Fruit fly (Drosophila melanogaster) whole organism, embryonic: ENCODE data around the gene CG43218.

Source experiments
- Adf1 ChIP-seq: fragments of 200-800 bp; sonication (Bioruptor generic); IDR thresholded peaks from 2 replicates; pipeline ENCODE4 v1.3.6; 2022; ENCODE audit warnings: missing biosample characterization, missing genetic modification characterization
- Awh ChIP-seq: fragments of 200-800 bp; sonication (Bioruptor generic); IDR thresholded peaks from 2 replicates; pipeline ENCODE4, ENCODE4 v1.3.6; 2022; ENCODE audit warnings: missing biosample characterization, missing genetic modification characterization
- CG10321 ChIP-seq: fragments of 200-800 bp; sonication (Bioruptor generic); IDR thresholded peaks from 2 replicates; pipeline ENCODE4 v1.3.6; 2022; ENCODE audit warnings: missing biosample characterization, missing genetic modification characterization
- CG10462 ChIP-seq: fragments of 200-800 bp; sonication (Bioruptor generic); optimal IDR thresholded peaks from 2 replicates; lab custom pipeline; 2016; ENCODE audit warnings: missing biosample characterization, missing genetic modification characterization
- CG10543 ChIP-seq: fragments of 200-800 bp; sonication (Bioruptor generic); optimal IDR thresholded peaks from 3 replicates; lab custom pipeline; 2017; ENCODE audit warnings: missing biosample characterization, mild to moderate bottlenecking, missing genetic modification characterization, moderate library complexity
- CG10959 ChIP-seq: fragments of 200-800 bp; sonication (Bioruptor generic); IDR thresholded peaks from 2 replicates; pipeline ENCODE4 v1.3.6; 2022; ENCODE audit warnings: missing biosample characterization, missing genetic modification characterization
- CG15514 ChIP-seq: fragments of 200-800 bp; sonication (Bioruptor generic); optimal IDR thresholded peaks from 3 replicates; lab custom pipeline; 2017; ENCODE audit warnings: missing biosample characterization, missing genetic modification characterization, mild to moderate bottlenecking, moderate library complexity, missing genetic modification reagents
- CG16813 ChIP-seq: fragments of 200-800 bp; sonication (Bioruptor generic); IDR thresholded peaks from 3 replicates; pipeline ENCODE4 v1.3.6; 2022; ENCODE audit warnings: missing biosample characterization, missing genetic modification characterization; ENCODE audit not compliant: partially characterized antibody
- CG16815 ChIP-seq: fragments of 200-800 bp; sonication (Bioruptor generic); optimal IDR thresholded peaks from 3 replicates; lab custom pipeline; 2017; ENCODE audit warnings: missing biosample characterization, mild to moderate bottlenecking, missing genetic modification characterization
- CG16863 ChIP-seq: fragments of 200-800 bp; sonication (Bioruptor generic); optimal IDR thresholded peaks from 3 replicates; lab custom pipeline; 2016; ENCODE audit warnings: missing biosample characterization, missing genetic modification characterization
- CG17359 ChIP-seq: fragments of 200-800 bp; sonication (Bioruptor generic); optimal IDR thresholded peaks from 3 replicates; lab custom pipeline; 2018; ENCODE audit warnings: missing biosample characterization, mild to moderate bottlenecking, missing genetic modification characterization, moderate library complexity
- CG17568 ChIP-seq: fragments of 200-800 bp; sonication (Bioruptor generic); optimal IDR thresholded peaks from 2 replicates; lab custom pipeline; 2018; ENCODE audit warnings: missing biosample characterization, mild to moderate bottlenecking, missing genetic modification characterization, moderate library complexity
- CG2199 ChIP-seq: fragments of 200-800 bp; sonication (Bioruptor generic); IDR thresholded peaks from 3 replicates; pipeline ENCODE4 v1.3.6; 2022; ENCODE audit warnings: missing biosample characterization, missing genetic modification characterization
- CG3838 ChIP-seq: fragments of 200-800 bp; sonication (Bioruptor generic); optimal IDR thresholded peaks from 3 replicates; lab custom pipeline; 2016; ENCODE audit warnings: missing biosample characterization, missing genetic modification characterization
- CG4707 ChIP-seq: fragments of 200-800 bp; sonication (Bioruptor generic); optimal IDR thresholded peaks from 2 replicates; lab custom pipeline; 2018; ENCODE audit warnings: missing biosample characterization, mild to moderate bottlenecking, missing genetic modification characterization, moderate library complexity
- CG4854 ChIP-seq: fragments of 200-800 bp; sonication (Bioruptor generic); optimal IDR thresholded peaks from 2 replicates; lab custom pipeline; 2016; ENCODE audit warnings: missing biosample characterization, missing genetic modification characterization, inconsistent platforms
- CG6654 ChIP-seq: fragments of 200-800 bp; sonication (Bioruptor generic); optimal IDR thresholded peaks from 2 replicates; lab custom pipeline; 2017; ENCODE audit warnings: missing biosample characterization, mild to moderate bottlenecking, missing genetic modification characterization
- CG7372 ChIP-seq: fragments of 200-800 bp; sonication (Bioruptor generic); IDR thresholded peaks from 2 replicates; pipeline ENCODE4 v1.3.6; 2022; ENCODE audit warnings: missing biosample characterization, missing genetic modification characterization
- Dip3 ChIP-seq: fragments of 200-800 bp; sonication (Bioruptor generic); optimal IDR thresholded peaks from 3 replicates; lab custom pipeline; 2016; ENCODE audit warnings: missing biosample characterization, missing genetic modification characterization
- HLH4C ChIP-seq: fragments of 200-800 bp; sonication (Bioruptor generic); IDR thresholded peaks from 3 replicates; pipeline ENCODE4 v1.3.6; 2022; ENCODE audit warnings: missing biosample characterization, missing genetic modification characterization; ENCODE audit not compliant: partially characterized antibody
- Hmr ChIP-seq: fragments of 200-800 bp; sonication (Bioruptor generic); optimal IDR thresholded peaks from 3 replicates; lab custom pipeline; 2017; ENCODE audit warnings: mild to moderate bottlenecking, missing biosample characterization, missing genetic modification reagents, missing genetic modification characterization
- Hr39 ChIP-seq: fragments of >200 bp; optimal IDR thresholded peaks from 2 replicates; lab custom pipeline; 2017
- Meics ChIP-seq: fragments of 200-800 bp; sonication (Bioruptor generic); optimal IDR thresholded peaks from 2 replicates; lab custom pipeline; 2017; ENCODE audit warnings: missing biosample characterization, mild to moderate bottlenecking, missing genetic modification characterization
- NK7.1 ChIP-seq: fragments of 200-800 bp; sonication (Bioruptor generic); optimal IDR thresholded peaks from 3 replicates; lab custom pipeline; 2016; ENCODE audit warnings: missing biosample characterization, missing genetic modification characterization
- PHDP ChIP-seq: fragments of 200-800 bp; sonication (Bioruptor generic); optimal IDR thresholded peaks from 3 replicates; lab custom pipeline; 2018; ENCODE audit warnings: missing biosample characterization, mild to moderate bottlenecking, missing genetic modification characterization, moderate library complexity
- Pdp1 ChIP-seq, 2 experiments: fragments of 200-800 bp; sonication (Bioruptor generic); optimal IDR thresholded peaks; 3 replicates each; lab custom pipeline; 2016; ENCODE audit warnings: missing biosample characterization in 2 of 2, missing genetic modification characterization in 2 of 2, mild to moderate bottlenecking in 1 of 2, moderate library complexity in 1 of 2
- Six4 ChIP-seq: fragments of 200-800 bp; sonication (Bioruptor generic); optimal IDR thresholded peaks from 2 replicates; lab custom pipeline; 2016; ENCODE audit warnings: missing biosample characterization, missing genetic modification characterization
- ap ChIP-seq: fragments of 200-800 bp; sonication (Bioruptor generic); IDR thresholded peaks from 2 replicates; pipeline ENCODE4 v1.3.6; 2022; ENCODE audit warnings: missing biosample characterization, missing genetic modification characterization
- cad ChIP-seq: fragments of >200 bp; optimal IDR thresholded peaks from 2 replicates; lab custom pipeline; 2017; ENCODE audit warnings: missing biosample characterization, missing genetic modification characterization
- ci ChIP-seq: fragments of 200-800 bp; sonication (Bioruptor generic); IDR thresholded peaks from 3 replicates; pipeline ENCODE4 v1.3.6; 2022; ENCODE audit warnings: missing biosample characterization, missing genetic modification characterization
- dpn ChIP-seq, 2 experiments: fragments of 200-800 bp; sonication (Bioruptor generic); optimal IDR thresholded peaks; 3 replicates each; lab custom pipeline; 2016; ENCODE audit warnings: missing biosample characterization in 2 of 2, missing genetic modification characterization in 2 of 2
- fd64A ChIP-seq: fragments of 200-800 bp; sonication (Bioruptor generic); optimal IDR thresholded peaks from 3 replicates; lab custom pipeline; 2018; ENCODE audit warnings: missing biosample characterization, mild to moderate bottlenecking, missing genetic modification characterization
- gce ChIP-seq: fragments of 200-800 bp; sonication (Bioruptor generic); IDR thresholded peaks from 3 replicates; pipeline ENCODE4 v1.3.6; 2022; ENCODE audit warnings: missing biosample characterization, missing genetic modification characterization
- insv ChIP-seq, 2 experiments: fragments of 200-800 bp; sonication (Bioruptor generic); optimal IDR thresholded peaks; 3 replicates each; lab custom pipeline; 2016 to 2018; ENCODE audit warnings: missing biosample characterization in 2 of 2, missing genetic modification characterization in 2 of 2
- jing ChIP-seq: fragments of 200-800 bp; sonication (Bioruptor generic); optimal IDR thresholded peaks from 2 replicates; lab custom pipeline; 2018; ENCODE audit warnings: missing biosample characterization, mild to moderate bottlenecking, missing genetic modification characterization
- kay ChIP-seq: fragments of 200-800 bp; sonication (Bioruptor generic); optimal IDR thresholded peaks from 2 replicates; lab custom pipeline; 2016; ENCODE audit warnings: missing biosample characterization, missing genetic modification characterization
- knrl ChIP-seq: fragments of 200-800 bp; sonication (Bioruptor generic); IDR thresholded peaks from 3 replicates; pipeline ENCODE4 v1.3.6; 2022; ENCODE audit warnings: missing biosample characterization, missing genetic modification characterization; ENCODE audit not compliant: partially characterized antibody
- lola ChIP-seq, 3 experiments: fragments of >200 bp in 2 of 3; fragments of 200-800 bp in 1 of 3; sonication (Bioruptor generic) in 1 of 3; optimal IDR thresholded peaks; 2 replicates each; lab custom pipeline; 2017 to 2019; ENCODE audit warnings: missing biosample characterization in 3 of 3, missing genetic modification characterization in 3 of 3, mild to moderate bottlenecking in 1 of 3, moderate library complexity in 1 of 3
- maf-S ChIP-seq: fragments of 200-800 bp; sonication (Bioruptor generic); optimal IDR thresholded peaks from 2 replicates; lab custom pipeline; 2016; ENCODE audit warnings: missing biosample characterization, missing genetic modification characterization
- mirr ChIP-seq: fragments of 200-800 bp; sonication (Bioruptor generic); optimal IDR thresholded peaks from 3 replicates; lab custom pipeline; 2018; ENCODE audit warnings: missing biosample characterization, mild to moderate bottlenecking, missing genetic modification characterization
- odd ChIP-seq: fragments of 200-800 bp; sonication (Bioruptor generic); optimal IDR thresholded peaks from 2 replicates; lab custom pipeline; 2017; ENCODE audit warnings: missing biosample characterization, mild to moderate bottlenecking, missing genetic modification characterization
- org-1 ChIP-seq: fragments of 200-800 bp; sonication (Bioruptor generic); optimal IDR thresholded peaks from 2 replicates; lab custom pipeline; 2017; ENCODE audit warnings: missing biosample characterization, missing genetic modification characterization
- pita ChIP-seq: fragments of 200-800 bp; sonication (Bioruptor generic); optimal IDR thresholded peaks from 2 replicates; lab custom pipeline; 2017; ENCODE audit warnings: missing biosample characterization, mild to moderate bottlenecking, missing genetic modification characterization
- run ChIP-seq: fragments of 200-800 bp; sonication (Bioruptor generic); optimal IDR thresholded peaks from 3 replicates; lab custom pipeline; 2018; ENCODE audit warnings: missing biosample characterization, mild to moderate bottlenecking, missing genetic modification characterization
- seq ChIP-seq: fragments of 200-800 bp; sonication (Bioruptor generic); IDR thresholded peaks from 2 replicates; pipeline ENCODE4 v1.3.6; 2022; ENCODE audit warnings: missing biosample characterization, missing genetic modification characterization
- sim ChIP-seq: fragments of 200-800 bp; sonication (Bioruptor generic); IDR thresholded peaks from 2 replicates; pipeline ENCODE4 v1.3.6; 2022; ENCODE audit warnings: missing biosample characterization, missing genetic modification characterization
- slp2 ChIP-seq: fragments of 200-800 bp; sonication (Bioruptor generic); optimal IDR thresholded peaks from 2 replicates; lab custom pipeline; 2016; ENCODE audit warnings: missing biosample characterization, missing genetic modification characterization
- tna ChIP-seq: fragments of 200-800 bp; sonication (Bioruptor generic); IDR thresholded peaks from 2 replicates; pipeline ENCODE4 v1.3.6; 2022; ENCODE audit warnings: missing biosample characterization, missing genetic modification characterization; ENCODE audit not compliant: partially characterized antibody
- vfl ChIP-seq: fragments of 200-800 bp; sonication (Bioruptor generic); optimal IDR thresholded peaks from 2 replicates; lab custom pipeline; 2016; ENCODE audit warnings: missing biosample characterization, missing genetic modification characterization
- zfh1 ChIP-seq: fragments of 200-800 bp; sonication (Bioruptor generic); IDR thresholded peaks from 3 replicates; pipeline ENCODE4 v1.3.6; 2022; ENCODE audit warnings: missing biosample characterization, missing genetic modification characterization

The CG43218 gene

dm6 chr3L:21261403-21262164, 3.8 kb downstream of the CG43218 start (continued):
- no peak for TF ChIP-seq cad (GFP tag; lab: Kevin White, UChicago)
- no peak for TF ChIP-seq maf-S (GFP tag; lab: Kevin White, UChicago)
- TF ChIP-seq ap (GFP tag; lab: Robert Waterston, UW) = no peak
- TF ChIP-seq sim = no peak
- no peak for TF ChIP-seq dpn (GFP tag; optimal IDR thresholded peaks at IDR 0.05; lab: Kevin White, UChicago)
- no peak for TF ChIP-seq Six4 (GFP tag; lab: Kevin White, UChicago)
- TF ChIP-seq CG7372 = peak; percentile 40; the same call in 1 of the 2 replicates
- no peak for TF ChIP-seq CG17359 (tag; lab: Kevin White, UChicago)
- TF ChIP-seq Hmr (GFP tag; lab: Kevin White, UChicago) = no peak
- TF ChIP-seq CG4707 = no peak
- TF ChIP-seq CG16813 = no peak
- no peak for TF ChIP-seq CG6654 (GFP tag; lab: Kevin White, UChicago)
- TF ChIP-seq org-1 (GFP tag; lab: Kevin White, UChicago) = no peak
- TF ChIP-seq vfl (GFP tag; lab: Kevin White, UChicago) = no peak
- no peak for TF ChIP-seq CG15514
- TF ChIP-seq Hr39 (lab: Kevin White, UChicago) = no peak
- TF ChIP-seq CG3838 (GFP tag; lab: Kevin White, UChicago) = peak; percentile 29
- no peak for TF ChIP-seq gce (GFP tag; lab: Robert Waterston, UW)
- TF ChIP-seq seq (GFP tag; lab: Robert Waterston, UW) = 0 out of 2 replicates have a peak, but pooled peaks have one; percentile 18
- no peak for TF ChIP-seq HLH4C (GFP tag; lab: Robert Waterston, UW)
- 0 out of 3 replicates have a peak, but pooled peaks have one; percentile 11 for TF ChIP-seq zfh1 (GFP tag; lab: Robert Waterston, UW)
- no peak for TF ChIP-seq NK7.1 (GFP tag; lab: Kevin White, UChicago)
- TF ChIP-seq Adf1 = peak; percentile 23; the same call in 1 of the 2 replicates
- peak; percentile 80 for TF ChIP-seq Awh (GFP tag; lab: Robert Waterston, UW)
- no peak for TF ChIP-seq CG4854 (GFP tag; lab: Kevin White, UChicago)
- TF ChIP-seq mirr = no peak
- peak; percentile 85; the same call in 2 of the 3 replicates for TF ChIP-seq CG2199
- no peak for TF ChIP-seq CG16815 (GFP tag; lab: Kevin White, UChicago)
- TF ChIP-seq ci (GFP tag; lab: Robert Waterston, UW) = peak; percentile 57; the same call in 1 of the 3 replicates
- no peak for TF ChIP-seq CG17568
- no peak for TF ChIP-seq jing (GFP tag; lab: Kevin White, UChicago)
- no peak for TF ChIP-seq slp2
- peak in 1 of 2 experiments; percentile 39 for TF ChIP-seq Pdp1 (GFP tag; optimal IDR thresholded peaks at IDR 0.05; lab: Kevin White, UChicago)
- TF ChIP-seq Dip3 = no peak
- no peak for TF ChIP-seq odd (GFP tag; lab: Kevin White, UChicago)
- no peak for TF ChIP-seq CG16863 (GFP tag; lab: Kevin White, UChicago)
- no peak for TF ChIP-seq tna (GFP tag; lab: Robert Waterston, UW)
- TF ChIP-seq lola (GFP tag; optimal IDR thresholded peaks at IDR 0.05; lab: Kevin White, UChicago) = no peak
- no peak for TF ChIP-seq Meics (GFP tag; lab: Kevin White, UChicago)
- no peak for TF ChIP-seq kay
- no peak for TF ChIP-seq CG10462 (GFP tag; lab: Kevin White, UChicago)
- TF ChIP-seq CG10321 (GFP tag; lab: Robert Waterston, UW) = no peak
- TF ChIP-seq fd64A (GFP tag; lab: Kevin White, UChicago) = no peak
- no peak for TF ChIP-seq pita (GFP tag; lab: Kevin White, UChicago)
- TF ChIP-seq CG10959 = no peak
- peak; percentile 61 for TF ChIP-seq run (tag; lab: Kevin White, UChicago)
- TF ChIP-seq knrl (GFP tag; lab: Robert Waterston, UW) = no peak
- no peak for TF ChIP-seq PHDP (tag; lab: Kevin White, UChicago)
- TF ChIP-seq CG10543 (GFP tag; lab: Kevin White, UChicago) = peak; percentile 28
- TF ChIP-seq insv (GFP tag; optimal IDR thresholded peaks at IDR 0.05; lab: Kevin White, UChicago) = no peak
